Worm (Caenorhabditis elegans) whole organism, L1 larva: ENCODE measurements around the gene hot-4.

Experiments used
- egl-27 ChIP-seq, 2 experiments: fragments of 150-350 bp in 1 of 2; sonication (generic microtip); optimal IDR thresholded peaks; 3 replicates each; lab custom pipeline; 2017 to 2018; ENCODE audit warnings: missing biosample characterization in 2 of 2, missing genetic modification characterization in 2 of 2, missing genetic modification reagents in 2 of 2
- mdl-1 ChIP-seq, 2 experiments: fragments of 150-350 bp; optimal IDR thresholded peaks; 2 replicates each; lab custom pipeline; 2014 to 2017; ENCODE audit warnings: missing biosample characterization in 2 of 2, missing genetic modification characterization in 2 of 2, inconsistent platforms in 1 of 2
- snpc-4 ChIP-seq: fragments of 150-350 bp; optimal IDR thresholded peaks from 2 replicates; lab custom pipeline; 2014; ENCODE audit warnings: missing biosample characterization, missing genetic modification characterization
- sptf-1 ChIP-seq: fragments of 150-350 bp; optimal IDR thresholded peaks from 2 replicates; lab custom pipeline; 2014; ENCODE audit warnings: missing biosample characterization, missing genetic modification characterization
- tbx-2 ChIP-seq: sonication (generic microtip); optimal IDR thresholded peaks from 2 replicates; lab custom pipeline; 2016; ENCODE audit warnings: missing genetic modification characterization, missing compliant biosample characterization
- zag-1 ChIP-seq: fragments of 150-350 bp; optimal IDR thresholded peaks from 2 replicates; lab custom pipeline; 2014; ENCODE audit warnings: missing biosample characterization, missing genetic modification characterization

DNA sequence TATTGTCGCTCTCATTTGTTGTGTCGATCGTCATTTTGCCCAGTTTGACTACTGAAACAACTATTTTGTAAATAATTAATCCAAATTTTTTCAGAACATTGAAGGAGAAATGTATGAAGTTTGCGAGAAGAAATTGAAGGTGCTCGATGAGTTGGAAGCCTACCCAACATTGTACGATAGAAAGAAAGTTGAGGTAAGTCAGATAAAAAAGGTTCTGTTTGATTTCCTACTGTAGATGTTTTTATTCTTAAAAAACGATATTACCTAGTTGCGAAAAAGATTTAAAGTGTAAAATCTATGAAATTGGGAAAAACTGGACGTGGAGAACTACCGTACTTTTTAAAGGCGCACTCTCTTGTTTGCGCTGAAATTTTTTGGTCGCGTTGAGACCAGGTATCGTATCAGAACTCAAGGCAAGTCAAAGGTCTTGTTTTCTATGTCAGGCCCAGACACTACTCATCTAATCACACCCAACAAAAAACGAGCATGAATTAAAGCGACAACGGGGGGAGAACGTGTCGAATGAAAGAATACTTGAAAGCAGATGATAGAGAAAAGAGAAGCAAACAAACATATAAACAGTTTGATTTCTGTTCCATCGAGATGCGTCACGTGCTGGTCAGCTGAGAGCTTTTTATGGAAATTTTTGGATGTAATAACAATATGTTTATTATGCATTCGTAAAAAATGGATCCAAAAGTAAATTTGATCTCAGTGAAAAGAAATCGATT is 48.6 kb upstream of the hot-4 start, which contains the start of gene efk-1:
- no peak for TF ChIP-seq snpc-4 (tag; lab: Kevin White, UChicago)
- no peak for TF ChIP-seq mdl-1 (tag; optimal IDR thresholded peaks at IDR 0.05; lab: Kevin White, UChicago)
- no peak for TF ChIP-seq sptf-1 (tag; lab: Kevin White, UChicago)
- no peak for TF ChIP-seq egl-27 (tag; optimal IDR thresholded peaks at IDR 0.05; lab: Kevin White, UChicago)
- TF ChIP-seq zag-1 (tag; lab: Kevin White, UChicago), result no peak
- TF ChIP-seq tbx-2 (tag; lab: Kevin White, UChicago), result no peak
